Fruit fly (Drosophila melanogaster) whole organism, embryonic: ENCODE measurements around the gene CG33687.

ENCODE experiments used
- Adf1 ChIP-seq: fragments of 200-800 bp; sonication (Bioruptor generic); IDR thresholded peaks from 2 replicates; pipeline ENCODE4 v1.3.6; 2022; ENCODE audit warnings: missing biosample characterization, missing genetic modification characterization
- Antp ChIP-seq: fragments of 200-800 bp; sonication (Bioruptor generic); optimal IDR thresholded peaks from 3 replicates; lab custom pipeline; 2016; ENCODE audit warnings: missing biosample characterization, missing genetic modification characterization
- Atf3 ChIP-seq: fragments of 200-800 bp; sonication (Bioruptor generic); optimal IDR thresholded peaks from 3 replicates; lab custom pipeline; 2016; ENCODE audit warnings: missing biosample characterization, missing genetic modification characterization
- BEAF-32 ChIP-seq: fragments of 200-800 bp; sonication (Bioruptor generic); optimal IDR thresholded peaks from 3 replicates; lab custom pipeline; 2017; ENCODE audit warnings: missing biosample characterization, missing genetic modification characterization, mild to moderate bottlenecking, moderate library complexity, missing genetic modification reagents
- CG10543 ChIP-seq: fragments of 200-800 bp; sonication (Bioruptor generic); optimal IDR thresholded peaks from 3 replicates; lab custom pipeline; 2017; ENCODE audit warnings: missing biosample characterization, mild to moderate bottlenecking, missing genetic modification characterization, moderate library complexity
- CG13624 ChIP-seq: fragments of 200-800 bp; sonication (Bioruptor generic); optimal IDR thresholded peaks from 2 replicates; lab custom pipeline; 2016; ENCODE audit warnings: missing biosample characterization, missing genetic modification characterization
- CG16863 ChIP-seq: fragments of 200-800 bp; sonication (Bioruptor generic); optimal IDR thresholded peaks from 3 replicates; lab custom pipeline; 2016; ENCODE audit warnings: missing biosample characterization, missing genetic modification characterization
- CG2199 ChIP-seq: fragments of 200-800 bp; sonication (Bioruptor generic); IDR thresholded peaks from 3 replicates; pipeline ENCODE4 v1.3.6; 2022; ENCODE audit warnings: missing biosample characterization, missing genetic modification characterization
- CG2202 ChIP-seq: fragments of 200-800 bp; sonication (Bioruptor generic); optimal IDR thresholded peaks from 2 replicates; lab custom pipeline; 2018; ENCODE audit warnings: missing biosample characterization, mild to moderate bottlenecking, missing genetic modification characterization
- CG33213 ChIP-seq: fragments of 200-800 bp; sonication (Bioruptor generic); optimal IDR thresholded peaks from 3 replicates; lab custom pipeline; 2016; ENCODE audit warnings: missing biosample characterization, missing genetic modification characterization
- CG33557 ChIP-seq: fragments of 200-800 bp; sonication (Bioruptor generic); optimal IDR thresholded peaks from 2 replicates; lab custom pipeline; 2019; ENCODE audit warnings: missing biosample characterization, mild to moderate bottlenecking, missing genetic modification characterization, moderate library complexity
- CG42726 ChIP-seq: fragments of 200-800 bp; sonication (Bioruptor generic); IDR thresholded peaks from 2 replicates; pipeline ENCODE4 v1.3.6; 2022; ENCODE audit warnings: missing biosample characterization, missing genetic modification characterization; ENCODE audit not compliant: partially characterized antibody
- CG5245 ChIP-seq: fragments of 200-800 bp; sonication (Bioruptor generic); optimal IDR thresholded peaks from 3 replicates; lab custom pipeline; 2016; ENCODE audit warnings: missing biosample characterization, missing genetic modification characterization
- CG6254 ChIP-seq: fragments of 200-800 bp; sonication (Bioruptor generic); optimal IDR thresholded peaks from 3 replicates; lab custom pipeline; 2017; ENCODE audit warnings: mild to moderate bottlenecking, missing biosample characterization, missing genetic modification reagents, missing genetic modification characterization
- CG6765 ChIP-seq: fragments of 200-800 bp; sonication (Bioruptor generic); optimal IDR thresholded peaks from 3 replicates; lab custom pipeline; 2017; ENCODE audit warnings: missing biosample characterization, mild to moderate bottlenecking, missing genetic modification characterization
- CG6791 ChIP-seq: fragments of 200-800 bp; sonication (Bioruptor generic); IDR thresholded peaks from 3 replicates; pipeline ENCODE4 v1.3.6; 2022; ENCODE audit warnings: missing biosample characterization, missing genetic modification characterization; ENCODE audit not compliant: partially characterized antibody
- CG8281 ChIP-seq: fragments of 200-800 bp; sonication (Bioruptor generic); optimal IDR thresholded peaks from 2 replicates; lab custom pipeline; 2018; ENCODE audit warnings: missing biosample characterization, mild to moderate bottlenecking, missing genetic modification characterization, moderate library complexity
- CG8944 ChIP-seq: fragments of 200-800 bp; sonication (Bioruptor generic); optimal IDR thresholded peaks from 3 replicates; lab custom pipeline; 2016; ENCODE audit warnings: missing biosample characterization, missing genetic modification characterization
- D19A ChIP-seq: fragments of 200-800 bp; optimal IDR thresholded peaks from 3 replicates; lab custom pipeline; 2019; ENCODE audit warnings: missing biosample characterization, mild to moderate bottlenecking, missing genetic modification characterization, moderate library complexity
- HHEX ChIP-seq: fragments of 200-800 bp; sonication (Bioruptor generic); optimal IDR thresholded peaks from 3 replicates; lab custom pipeline; 2017; ENCODE audit warnings: missing biosample characterization, mild to moderate bottlenecking, missing genetic modification characterization, missing genetic modification reagents
- HLH3B ChIP-seq: fragments of 200-800 bp; sonication (Bioruptor generic); IDR thresholded peaks from 2 replicates; pipeline ENCODE4 v1.3.6; 2022; ENCODE audit warnings: missing biosample characterization, missing genetic modification characterization
- HLHmδ ChIP-seq: fragments of 200-800 bp; sonication (Bioruptor generic); optimal IDR thresholded peaks from 2 replicates; lab custom pipeline; 2018; ENCODE audit warnings: missing biosample characterization, mild to moderate bottlenecking, missing genetic modification characterization, moderate library complexity
- HmgZ ChIP-seq: fragments of 200-800 bp; sonication (Bioruptor generic); optimal IDR thresholded peaks from 2 replicates; lab custom pipeline; 2018; ENCODE audit warnings: missing biosample characterization, mild to moderate bottlenecking, missing genetic modification characterization
- Lhr ChIP-seq: fragments of 200-800 bp; sonication (Bioruptor generic); optimal IDR thresholded peaks from 3 replicates; lab custom pipeline; 2017; ENCODE audit warnings: mild to moderate bottlenecking, missing biosample characterization, missing genetic modification reagents, missing genetic modification characterization
- MESR4 ChIP-seq: fragments of 200-800 bp; sonication (Bioruptor generic); optimal IDR thresholded peaks from 2 replicates; lab custom pipeline; 2018; ENCODE audit warnings: missing biosample characterization, mild to moderate bottlenecking, missing genetic modification characterization, moderate library complexity
- Med ChIP-seq: fragments of 200-800 bp; sonication (Bioruptor generic); peaks from one replicate; lab custom pipeline; 2016; ENCODE audit warnings: missing biosample characterization, missing genetic modification characterization, mild to moderate bottlenecking, inconsistent platforms, moderate library complexity
- NC2α ChIP-seq: fragments of 200-800 bp; sonication (Bioruptor generic); optimal IDR thresholded peaks from 2 replicates; lab custom pipeline; 2016; ENCODE audit warnings: missing biosample characterization, missing genetic modification characterization
- Ptx1 ChIP-seq: fragments of 200-800 bp; sonication (Bioruptor generic); IDR thresholded peaks from 2 replicates; pipeline ENCODE4 v1.3.6; 2022; ENCODE audit warnings: missing biosample characterization, missing genetic modification characterization
- amos ChIP-seq: fragments of 200-800 bp; sonication (Bioruptor generic); IDR thresholded peaks from 2 replicates; pipeline ENCODE4 v1.3.6; 2022; ENCODE audit warnings: missing biosample characterization, missing genetic modification characterization; ENCODE audit not compliant: partially characterized antibody
- bbx ChIP-seq: fragments of 200-800 bp; sonication (Bioruptor generic); IDR thresholded peaks from 2 replicates; pipeline ENCODE4 v1.3.6; 2022; ENCODE audit warnings: missing biosample characterization, missing genetic modification characterization; ENCODE audit not compliant: partially characterized antibody
- btn ChIP-seq: fragments of 200-800 bp; sonication (Bioruptor generic); optimal IDR thresholded peaks from 2 replicates; lab custom pipeline; 2016; ENCODE audit warnings: missing biosample characterization, missing genetic modification characterization
- chif ChIP-seq, 2 experiments: fragments of 200-800 bp; sonication (Bioruptor generic); optimal IDR thresholded peaks; 3 replicates each; lab custom pipeline; 2016; ENCODE audit warnings: missing biosample characterization in 2 of 2, missing genetic modification characterization in 2 of 2
- ci ChIP-seq: fragments of 200-800 bp; sonication (Bioruptor generic); IDR thresholded peaks from 3 replicates; pipeline ENCODE4 v1.3.6; 2022; ENCODE audit warnings: missing biosample characterization, missing genetic modification characterization
- croc ChIP-seq: fragments of 200-800 bp; sonication (Bioruptor generic); conservative IDR thresholded peaks from 3 replicates; pipeline ENCODE4 v1.3.6; 2022; ENCODE audit warnings: missing biosample characterization, missing genetic modification characterization
- dan ChIP-seq: fragments of 200-800 bp; sonication (Bioruptor generic); IDR thresholded peaks from 2 replicates; pipeline ENCODE4 v1.3.6; 2022; ENCODE audit warnings: missing biosample characterization, missing genetic modification characterization
- emc ChIP-seq: fragments of 200-800 bp; sonication (Bioruptor generic); optimal IDR thresholded peaks from 2 replicates; lab custom pipeline; 2016; ENCODE audit warnings: missing biosample characterization, missing genetic modification characterization
- gsb-n ChIP-seq: fragments of 200-800 bp; sonication (Bioruptor generic); optimal IDR thresholded peaks from 3 replicates; lab custom pipeline; 2018; ENCODE audit warnings: missing biosample characterization, mild to moderate bottlenecking, missing genetic modification characterization
- jigr1 ChIP-seq: fragments of 200-800 bp; sonication (Bioruptor generic); IDR thresholded peaks from 3 replicates; pipeline ENCODE4 v1.3.6; 2022; ENCODE audit warnings: missing biosample characterization, missing genetic modification characterization
- mam ChIP-seq: fragments of 200-800 bp; sonication (Bioruptor generic); optimal IDR thresholded peaks from 3 replicates; lab custom pipeline; 2016; ENCODE audit warnings: missing biosample characterization, missing genetic modification characterization
- nau ChIP-seq: fragments of 200-800 bp; sonication (Bioruptor generic); optimal IDR thresholded peaks from 3 replicates; lab custom pipeline; 2017; ENCODE audit warnings: missing biosample characterization, mild to moderate bottlenecking, missing genetic modification characterization, missing genetic modification reagents
- org-1 ChIP-seq: fragments of 200-800 bp; sonication (Bioruptor generic); optimal IDR thresholded peaks from 2 replicates; lab custom pipeline; 2017; ENCODE audit warnings: missing biosample characterization, missing genetic modification characterization
- pan ChIP-seq, 4 experiments: fragments of >200 bp in 3 of 4; fragments of 200-800 bp in 1 of 4; sonication (Bioruptor generic) in 1 of 4; optimal IDR thresholded peaks in 3 of 4; IDR thresholded peaks in 1 of 4; 2 replicates each; pipeline versions ENCODE4 v1.3.6 to Lab custom; 2017 to 2022; ENCODE audit warnings: missing biosample characterization in 2 of 4, missing genetic modification characterization in 2 of 4, mixed read lengths in 1 of 4
- pzg ChIP-seq: fragments of 200-800 bp; sonication (Bioruptor generic); optimal IDR thresholded peaks from 3 replicates; lab custom pipeline; 2018; ENCODE audit warnings: missing biosample characterization, mild to moderate bottlenecking, missing genetic modification characterization, moderate library complexity
- sna ChIP-seq: fragments of 200-800 bp; sonication (Bioruptor generic); IDR thresholded peaks from 2 replicates; pipeline ENCODE4 v1.3.6; 2022; ENCODE audit warnings: missing biosample characterization, missing genetic modification characterization; ENCODE audit not compliant: partially characterized antibody
- stwl ChIP-seq: fragments of 200-800 bp; sonication (Bioruptor generic); optimal IDR thresholded peaks from 3 replicates; lab custom pipeline; 2018; ENCODE audit warnings: missing biosample characterization, mild to moderate bottlenecking, missing genetic modification characterization, moderate library complexity
- tin ChIP-seq: fragments of 200-800 bp; sonication (Bioruptor generic); optimal IDR thresholded peaks from 3 replicates; lab custom pipeline; 2016; ENCODE audit warnings: missing biosample characterization, missing genetic modification characterization
- wor ChIP-seq: fragments of 200-800 bp; sonication (Bioruptor generic); IDR thresholded peaks from 2 replicates; pipeline ENCODE4 v1.3.6; 2022; ENCODE audit warnings: missing biosample characterization, missing genetic modification characterization
- zfh2 ChIP-seq: fragments of 200-800 bp; sonication (Bioruptor generic); optimal IDR thresholded peaks from 2 replicates; lab custom pipeline; 2016; ENCODE audit warnings: missing biosample characterization, missing genetic modification characterization

Gene CG33687

dm6 chr3L:16231857-16232256 is 34.2 kb downstream of the CG33687 start, which contains the start of the genes PDCD-5 and MED10 (continued):
- TF ChIP-seq CG16863 (GFP tag; lab: Kevin White, UChicago), result no peak
- TF ChIP-seq wor, result no peak
- TF ChIP-seq MESR4, result peak; percentile 92
- peak in 1 of 2 experiments; percentile 13 for TF ChIP-seq chif (GFP tag; optimal IDR thresholded peaks at IDR 0.05; lab: Kevin White, UChicago)
- TF ChIP-seq nau (GFP tag; lab: Kevin White, UChicago), result no peak
- TF ChIP-seq mam (GFP tag; lab: Kevin White, UChicago), result no peak
- TF ChIP-seq Lhr, result peak; percentile 18
- TF ChIP-seq dan (GFP tag; lab: Robert Waterston, UW), result no peak
- no peak for TF ChIP-seq Antp
- peak; percentile 66; the same call in 1 of the 2 replicates for TF ChIP-seq CG42726
- TF ChIP-seq HHEX (GFP tag; lab: Kevin White, UChicago), result no peak
- no peak for TF ChIP-seq CG6254
- TF ChIP-seq stwl (tag; lab: Kevin White, UChicago), result peak; percentile 94
- no peak for TF ChIP-seq Atf3
- peak; percentile 53 for TF ChIP-seq BEAF-32 (GFP tag; lab: Kevin White, UChicago)
- TF ChIP-seq NC2α, result no peak
- no peak for TF ChIP-seq CG2202 (tag; lab: Kevin White, UChicago)
- TF ChIP-seq CG2199 (GFP tag; lab: Robert Waterston, UW), result no peak
- peak; percentile 89 for TF ChIP-seq Med (GFP tag; lab: Kevin White, UChicago)
- no peak for TF ChIP-seq HLHmδ (GFP tag; lab: Kevin White, UChicago)
- no peak for TF ChIP-seq Adf1
- TF ChIP-seq amos, result peak; percentile 43
- TF ChIP-seq pzg, result peak; percentile 93
- TF ChIP-seq CG13624 (GFP tag; lab: Kevin White, UChicago), result peak; percentile 10
- TF ChIP-seq jigr1, result no peak
- TF ChIP-seq sna (GFP tag; lab: Robert Waterston, UW), result 0 out of 2 replicates have a peak, but pooled peaks have one; percentile 29
- peak; percentile 16 for TF ChIP-seq CG33213 (GFP tag; lab: Kevin White, UChicago)
- no peak for TF ChIP-seq CG6765 (GFP tag; lab: Kevin White, UChicago)
- TF ChIP-seq tin, result no peak
- TF ChIP-seq btn, result no peak
- TF ChIP-seq pan (optimal IDR thresholded peaks at IDR 0.05; lab: Kevin White, UChicago), result no peak
- no peak for TF ChIP-seq pan (GFP tag; optimal IDR thresholded peaks at IDR 0.05 in 1 of 2, IDR thresholded peaks at IDR 0.05 in 1 of 2)
- TF ChIP-seq CG5245 (GFP tag; lab: Kevin White, UChicago), result no peak
- 0 out of 2 replicates have a peak, but pooled peaks have one; percentile 28 for TF ChIP-seq bbx (GFP tag; lab: Robert Waterston, UW)
- no peak for TF ChIP-seq zfh2 (GFP tag; lab: Kevin White, UChicago)
- no peak for TF ChIP-seq gsb-n
- TF ChIP-seq HLH3B (GFP tag; lab: Robert Waterston, UW), result no peak
- TF ChIP-seq CG33557 (GFP tag; lab: Kevin White, UChicago), result no peak
- TF ChIP-seq croc (GFP tag; lab: Robert Waterston, UW), result no peak
- no peak for TF ChIP-seq org-1 (GFP tag; lab: Kevin White, UChicago)
- TF ChIP-seq CG10543, result no peak
- TF ChIP-seq CG6791, result peak; percentile 32; the same call in 2 of the 3 replicates
- no peak for TF ChIP-seq CG8944
- no peak for TF ChIP-seq emc (GFP tag; lab: Kevin White, UChicago)
- no peak for TF ChIP-seq D19A (tag; lab: Kevin White, UChicago)
- TF ChIP-seq HmgZ (tag; lab: Kevin White, UChicago), result peak; percentile 77
- no peak for TF ChIP-seq CG8281 (tag; lab: Kevin White, UChicago)
- TF ChIP-seq ci, result no peak
- TF ChIP-seq Ptx1, result no peak
